Fruit fly (Drosophila melanogaster): ENCODE measurements around the gene Grip71.

Gene Grip71

dm6 chr2L:18732760-18733530, 24.3 kb downstream of the Grip71 start:
- no peak for TF ChIP-seq CG17801 (GFP tag; optimal IDR thresholded peaks at IDR 0.05; ENCODE audit: partially characterized antibody)

- TF ChIP-seq CG17801 (GFP tag; optimal IDR thresholded peaks at IDR 0.05; ENCODE audit: partially characterized antibody) = no peak
Observed at dm6 chr2L:18735553-18736167, 27.0 kb downstream of the Grip71 start.

DNA sequence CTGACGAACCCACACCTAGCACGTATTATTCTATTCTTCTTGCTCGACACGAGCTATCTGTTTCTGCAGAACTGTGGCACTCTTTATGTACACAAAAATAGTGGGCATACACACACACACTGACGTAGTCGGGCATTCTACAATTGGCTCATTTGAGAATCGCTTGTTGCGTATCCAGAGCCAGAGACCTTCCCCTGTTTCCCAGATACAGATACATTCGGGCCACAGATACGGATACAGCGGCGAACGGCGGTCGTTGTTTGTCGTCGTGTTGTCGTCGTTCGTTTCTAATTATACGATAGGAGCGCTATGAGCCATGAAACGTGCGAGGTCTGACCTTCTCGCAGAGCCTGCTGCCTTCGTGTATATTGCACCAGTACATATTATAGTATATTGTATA, 28.6 kb downstream of the Grip71 start:
- no peak for TF ChIP-seq CG17801 (GFP tag; optimal IDR thresholded peaks at IDR 0.05; ENCODE audit: partially characterized antibody)

DNA sequence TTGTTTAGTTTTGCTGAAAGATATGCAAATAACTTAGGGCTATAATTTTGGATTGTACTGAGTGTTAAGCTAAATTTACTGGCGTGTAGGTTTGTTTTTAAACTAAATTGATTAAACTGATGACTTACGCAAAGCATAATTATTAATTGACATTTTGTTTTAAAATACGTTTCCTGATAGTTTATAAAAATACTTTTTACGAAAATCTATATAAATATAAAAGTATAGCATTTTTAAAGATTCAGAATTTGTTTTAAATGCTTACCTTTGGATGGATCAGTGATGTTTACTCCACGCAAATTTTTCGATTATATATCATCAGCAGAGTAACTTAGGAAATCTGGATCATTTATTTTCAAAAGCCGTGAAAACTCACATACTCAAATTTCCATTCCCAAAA, 31.4 kb downstream of the Grip71 start, which contains the start of the genes CG42752 and CG15167:
Gene CG42752, minus strand, starts transcription at position 101 of the 400 bp plus-strand sequence.
Gene CG15167, plus strand, starts transcription at position 349 of the 400 bp plus-strand sequence.
- no peak for TF ChIP-seq CG17801 (GFP tag; optimal IDR thresholded peaks at IDR 0.05; ENCODE audit: partially characterized antibody)

DNA sequence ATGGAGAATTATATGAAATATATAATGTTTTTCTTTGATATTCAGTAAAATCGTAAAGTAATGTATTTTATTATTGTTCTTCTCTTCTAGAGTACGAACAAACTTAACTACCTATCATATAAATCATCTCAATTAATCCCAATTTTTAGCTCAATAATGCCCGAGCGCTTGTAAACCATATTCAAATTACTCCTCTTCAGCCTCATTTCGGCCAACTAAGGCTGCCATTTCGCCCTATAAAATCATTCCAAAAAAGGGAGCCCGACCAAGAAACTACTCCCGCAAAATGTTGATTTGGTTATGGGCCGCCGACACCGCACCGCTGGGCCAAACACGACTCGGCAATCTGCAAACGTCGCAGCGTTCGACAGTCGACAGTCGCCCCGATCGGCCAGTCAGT, 34.1 kb downstream of the Grip71 start:
- no peak for TF ChIP-seq CG17801 (GFP tag; optimal IDR thresholded peaks at IDR 0.05; ENCODE audit: partially characterized antibody)

dm6 chr2L:18743896-18744295, 35.2 kb downstream of the Grip71 start:
- no peak for TF ChIP-seq CG17801 (GFP tag; optimal IDR thresholded peaks at IDR 0.05; ENCODE audit: partially characterized antibody)

DNA sequence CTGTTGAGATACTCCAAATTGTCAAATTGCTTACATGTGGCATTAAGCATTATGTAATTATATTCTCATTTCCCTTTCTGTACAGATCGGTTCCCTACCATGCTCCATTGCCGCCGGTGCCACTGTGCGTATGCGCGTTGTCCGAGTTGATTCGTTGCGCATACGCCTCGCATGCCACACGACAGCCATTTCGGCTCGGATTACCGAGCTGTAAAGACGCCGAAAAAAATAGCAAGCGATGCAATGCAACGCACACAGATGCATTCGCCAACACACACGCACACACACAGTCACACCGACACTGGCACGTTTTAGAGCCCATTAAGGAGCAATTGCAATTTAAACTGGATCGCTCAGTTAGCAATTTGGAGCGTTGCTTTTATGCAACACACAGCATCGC, 36.8 kb downstream of the Grip71 start:
- TF ChIP-seq CG17801 (GFP tag; optimal IDR thresholded peaks at IDR 0.05; ENCODE audit: partially characterized antibody) = no peak

DNA sequence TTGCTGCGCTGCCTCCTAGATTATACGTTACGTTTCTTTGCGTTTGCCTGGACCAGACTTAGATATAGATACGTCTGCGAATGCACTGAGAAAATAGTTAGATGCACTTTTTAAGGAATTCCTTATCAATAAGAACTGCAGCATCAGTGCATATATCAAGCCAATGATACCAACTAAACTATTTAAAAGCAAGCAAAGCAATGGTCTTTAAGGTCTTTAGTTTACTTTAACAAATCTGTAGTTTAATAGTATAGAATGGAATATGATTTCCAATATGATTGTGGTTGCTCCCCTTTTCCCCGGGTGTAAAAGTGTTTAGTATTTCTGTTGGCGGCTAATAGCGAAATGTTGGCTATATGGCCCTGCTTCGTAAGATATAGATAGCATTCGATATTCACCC, 38.0 kb downstream of the Grip71 start:
- no peak for TF ChIP-seq CG17801 (GFP tag; optimal IDR thresholded peaks at IDR 0.05; ENCODE audit: partially characterized antibody)

dm6 chr2L:18751337-18751736, 42.7 kb downstream of the Grip71 start:
- TF ChIP-seq CG17801 (GFP tag; optimal IDR thresholded peaks at IDR 0.05; ENCODE audit: partially characterized antibody) = no peak

dm6 chr2L:18752038-18752437, 43.4 kb downstream of the Grip71 start:
- TF ChIP-seq CG17801 (GFP tag; optimal IDR thresholded peaks at IDR 0.05; ENCODE audit: partially characterized antibody) = no peak

- no peak for TF ChIP-seq CG17801 (GFP tag; optimal IDR thresholded peaks at IDR 0.05; ENCODE audit: partially characterized antibody)
Observed at dm6 chr2L:18752823-18753222, 44.2 kb downstream of the Grip71 start.

DNA sequence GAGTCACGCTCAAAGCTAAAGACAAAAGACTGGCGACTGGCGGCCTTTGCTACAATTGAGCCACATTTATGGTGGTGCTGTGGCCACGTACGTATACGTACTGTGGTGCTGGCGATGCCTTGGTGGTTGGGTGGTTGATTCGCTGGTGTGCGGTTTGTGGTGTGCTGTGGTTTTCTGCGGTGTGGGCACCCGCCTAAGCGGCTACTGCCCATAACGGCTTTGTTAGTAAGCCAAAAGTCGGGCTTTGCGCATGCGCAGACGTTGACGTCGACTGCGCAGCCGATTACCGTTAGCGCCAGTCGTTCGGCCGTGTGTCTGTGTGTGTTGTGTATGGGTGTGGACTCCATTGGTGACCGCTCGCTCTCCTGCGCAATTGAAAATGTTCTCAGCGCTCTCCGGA, 44.6 kb downstream of the Grip71 start:
- TF ChIP-seq CG17801 (GFP tag; optimal IDR thresholded peaks at IDR 0.05; ENCODE audit: partially characterized antibody) = no peak
